Worm (Caenorhabditis elegans): ENCODE results near the gene M03F8.6.

- TF ChIP-seq sptf-1 (tag; optimal IDR thresholded peaks at IDR 0.05): no peak
- no peak for TF ChIP-seq ztf-11 (tag; optimal IDR thresholded peaks at IDR 0.05)
- TF ChIP-seq nhr-76 (tag; optimal IDR thresholded peaks at IDR 0.05): no peak
- no peak for TF ChIP-seq unc-62 (GFP tag; optimal IDR thresholded peaks at IDR 0.05)
- TF ChIP-seq lin-32 (GFP tag; optimal IDR thresholded peaks at IDR 0.05): no peak
- TF ChIP-seq ces-1 (GFP tag; optimal IDR thresholded peaks at IDR 0.05): peak; percentile 30
- no peak for TF ChIP-seq M03D4.4 (tag; optimal IDR thresholded peaks at IDR 0.05)
- TF ChIP-seq snpc-4 (tag; optimal IDR thresholded peaks at IDR 0.05): no peak
Observed at ce11 chrV:5990383-5990782, 35.7 kb upstream of the M03F8.6 start, which contains the start of gene fut-8.

All from whole organism, mixed stage, embryonic.